Worm (Caenorhabditis elegans): Measurements from ENCODE around the gene lgc-56.

lgc-56 gene

DNA sequence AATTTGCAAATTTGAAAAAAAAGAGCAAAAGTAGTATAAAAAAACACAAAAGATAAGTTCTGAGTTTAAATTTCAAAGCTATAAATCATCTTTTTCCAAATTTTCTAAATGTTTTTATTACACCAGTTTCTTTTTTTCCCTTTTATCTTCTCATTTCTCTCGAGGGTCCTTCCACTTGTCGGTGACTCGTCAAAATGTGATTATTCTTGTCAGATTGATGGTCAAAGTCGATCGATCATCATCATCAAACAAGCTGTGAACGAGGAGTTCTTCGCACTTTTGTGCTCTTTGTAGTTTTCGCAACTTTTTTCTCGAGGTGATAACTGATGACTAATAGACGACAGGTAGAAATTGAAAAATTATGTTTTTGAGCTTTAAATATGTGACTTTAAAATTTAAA, 9.6 kb upstream of the lgc-56 start:
- TF ChIP-seq T26A5.8 (tag; optimal IDR thresholded peaks at IDR 0.05) (no peak), ztf-25 (GFP tag; IDR thresholded peaks at IDR 0.05) (no peak), Y53F4B.3 (GFP tag; IDR thresholded peaks at IDR 0.05) (no peak), sea-2 (GFP tag; IDR thresholded peaks at IDR 0.05) (no peak), ceh-58 (GFP tag; IDR thresholded peaks at IDR 0.05) (no peak), Y95B8A.8 (GFP tag; IDR thresholded peaks at IDR 0.05) (no peak), snpc-4 (GFP tag; optimal IDR thresholded peaks at IDR 0.05) (no peak), snpc-4 (tag; optimal IDR thresholded peaks at IDR 0.05) (no peak), C17E4.6 (GFP tag; IDR thresholded peaks at IDR 0.05) (no peak), bed-1 (GFP tag; IDR thresholded peaks at IDR 0.05) (no peak), efl-1 (GFP tag; optimal IDR thresholded peaks at IDR 0.05) (no peak), lin-54 (GFP tag; optimal IDR thresholded peaks at IDR 0.05) (no peak), lir-1 (GFP tag; conservative IDR thresholded peaks at IDR 0.05) (no peak), Y79H2A.3 (GFP tag; conservative IDR thresholded peaks at IDR 0.05) (no peak)

- no peak for TF ChIP-seq pha-4 (tag; optimal IDR thresholded peaks at IDR 0.05)
- no peak for TF ChIP-seq ztf-26 (tag; optimal IDR thresholded peaks at IDR 0.05)
- TF ChIP-seq nhr-90 (tag; optimal IDR thresholded peaks at IDR 0.05) = no peak
- no peak for TF ChIP-seq hlh-12 (tag; optimal IDR thresholded peaks at IDR 0.05)
- TF ChIP-seq ceh-58 (GFP tag; IDR thresholded peaks at IDR 0.05) = no peak
- no peak for TF ChIP-seq snpc-4 (GFP tag; optimal IDR thresholded peaks at IDR 0.05)
- TF ChIP-seq snpc-4 (tag; optimal IDR thresholded peaks at IDR 0.05) = no peak
- no peak for TF ChIP-seq rcor-1 (GFP tag; IDR thresholded peaks at IDR 0.05)
- no peak for TF ChIP-seq egrh-3 (GFP tag; IDR thresholded peaks at IDR 0.05)
- no peak for TF ChIP-seq aptf-3 (GFP tag; IDR thresholded peaks at IDR 0.05)
- no peak for TF ChIP-seq madf-6 (GFP tag; IDR thresholded peaks at IDR 0.05)
- no peak for TF ChIP-seq tbp1 (GFP tag; optimal IDR thresholded peaks at IDR 0.05)
Measured at ce11 chrII:5131800-5132199, 1.6 kb downstream of the lgc-56 start.

- no peak for TF ChIP-seq repo-1 (tag; optimal IDR thresholded peaks at IDR 0.05)
- no peak for TF ChIP-seq K11D2.4 (GFP tag; IDR thresholded peaks at IDR 0.05)
- no peak for TF ChIP-seq B0019.2 (GFP tag; conservative IDR thresholded peaks at IDR 0.05)
- TF ChIP-seq nfya-2 (GFP tag; IDR thresholded peaks at IDR 0.05) = no peak
- no peak for TF ChIP-seq zfh-2 (GFP tag; conservative IDR thresholded peaks at IDR 0.05)
- TF ChIP-seq mes-4 (tag; optimal IDR thresholded peaks at IDR 0.05) = no peak
- TF ChIP-seq ztf-26 (tag; optimal IDR thresholded peaks at IDR 0.05) = no peak
Measured at ce11 chrII:5136296-5136767, 6.2 kb downstream of the lgc-56 start, which contains the start of gene F58A6.2. TSS of gene F58A6.2 (plus strand) at chrII:5136717.

DNA sequence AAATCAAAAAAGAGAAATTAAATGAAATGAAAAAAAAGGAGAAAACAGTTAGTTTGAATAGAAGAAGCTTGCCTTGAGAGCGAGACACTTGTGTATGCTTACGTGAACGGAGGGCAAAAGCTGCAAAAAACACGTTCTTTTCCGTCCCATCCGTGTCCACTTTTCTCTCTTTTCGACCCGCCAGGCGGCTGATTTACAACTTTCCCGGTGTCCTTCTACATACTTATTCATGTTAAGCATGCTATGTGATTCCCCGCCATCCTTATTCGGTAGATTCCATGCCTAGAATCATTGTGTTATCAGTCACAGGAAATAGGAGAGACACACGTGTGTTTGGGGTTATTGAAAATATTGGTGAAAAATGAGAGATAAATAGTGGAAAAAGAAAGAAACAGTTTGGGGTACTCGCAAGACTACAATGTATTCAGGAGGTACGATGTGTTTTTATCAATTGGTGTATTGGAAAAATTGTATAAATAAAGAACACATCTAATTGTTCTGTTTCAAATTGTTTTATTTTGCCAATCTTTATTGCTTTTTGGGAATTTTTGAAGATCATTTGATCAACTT, 11.8 kb downstream of the lgc-56 start, which contains the start of gene nas-29:
Gene nas-29, minus strand, starts transcription at position 92 of the 570 bp plus-strand sequence.
- TF ChIP-seq nhr-80 (tag; optimal IDR thresholded peaks at IDR 0.05) (peak; percentile 79), unc-62 (GFP tag; optimal IDR thresholded peaks at IDR 0.05) (no peak), dox-1 (GFP tag; IDR thresholded peaks at IDR 0.05) (0 out of 2 replicates have a peak, but pooled peaks have one; percentile 29)

DNA sequence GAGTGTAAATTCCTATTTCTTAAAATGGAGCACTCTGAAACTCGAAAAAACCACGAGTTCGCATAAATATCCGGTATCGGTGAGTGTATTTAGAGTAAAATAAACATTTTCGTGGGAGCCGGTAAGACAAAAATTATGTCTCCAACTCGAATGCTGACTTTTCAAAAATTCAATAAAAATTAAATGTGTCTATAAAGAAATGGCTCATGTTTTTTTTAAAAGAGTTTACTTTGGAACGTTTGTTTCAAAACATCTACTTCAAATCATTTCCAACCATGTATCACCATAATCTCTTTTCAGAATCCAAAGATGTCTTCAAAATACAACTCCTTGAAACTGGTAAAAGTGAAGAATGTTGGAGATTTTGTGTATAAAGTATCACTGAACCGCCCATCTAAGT, 12.4 kb downstream of the lgc-56 start, which contains the start of gene F58A6.1:
Gene F58A6.1, plus strand, starts transcription at position 301 of the 400 bp plus-strand sequence.
- TF ChIP-seq lin-40 (tag; optimal IDR thresholded peaks at IDR 0.05) = no peak
- no peak for TF ChIP-seq snpc-1.3 (tag; optimal IDR thresholded peaks at IDR 0.05; ENCODE audit: insufficient read depth)
- TF ChIP-seq Y79H2A.3 (GFP tag; conservative IDR thresholded peaks at IDR 0.05) = no peak
- TF ChIP-seq lir-1 (GFP tag; conservative IDR thresholded peaks at IDR 0.05) = no peak
- TF ChIP-seq hrde-1 (tag; optimal IDR thresholded peaks at IDR 0.05; ENCODE audit: borderline replicate concordance) = no peak
- no peak for TF ChIP-seq attf-5 (GFP tag; optimal IDR thresholded peaks at IDR 0.05)

Measured in whole organism, young adult.